Fruit fly (Drosophila melanogaster): ENCODE results near the gene AdoR.

The AdoR gene

DNA sequence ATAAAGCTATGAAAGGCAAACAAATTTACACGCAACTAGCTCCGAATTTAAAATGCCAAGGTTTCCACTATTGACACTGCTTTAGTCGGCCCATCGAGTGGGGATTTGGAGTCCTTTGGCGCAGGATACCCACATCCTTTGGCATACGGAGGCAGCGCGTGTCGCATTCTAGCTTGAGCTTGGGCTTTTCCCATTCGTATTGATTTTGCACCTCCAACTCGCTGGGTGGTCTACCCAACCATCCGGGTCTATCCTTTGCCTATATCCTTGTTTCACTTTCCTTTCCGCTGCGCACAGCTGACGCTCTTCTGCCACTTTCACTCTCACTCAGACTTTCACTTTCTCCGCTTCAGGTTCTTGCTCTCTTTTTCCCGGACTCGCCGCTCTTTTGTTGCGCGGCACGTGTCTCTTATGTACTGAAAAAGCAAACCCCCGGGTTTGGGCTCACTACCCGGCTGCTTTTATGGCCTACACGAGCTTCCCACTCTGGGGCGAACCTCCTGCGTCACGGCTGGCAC, 35.1 kb downstream of the AdoR start:
- TF ChIP-seq gl (tag; optimal IDR thresholded peaks at IDR 0.05), result no peak
- TF ChIP-seq Pif1A (GFP tag; optimal IDR thresholded peaks at IDR 0.05), result no peak
- TF ChIP-seq CG8301 (tag; optimal IDR thresholded peaks at IDR 0.05), result no peak
- TF ChIP-seq CG12605 (GFP tag; IDR thresholded peaks at IDR 0.05), result no peak
- TF ChIP-seq CG9948 (tag; optimal IDR thresholded peaks at IDR 0.05), result no peak
- TF ChIP-seq CG8159 (tag; optimal IDR thresholded peaks at IDR 0.05), result no peak
- no peak for TF ChIP-seq Ets98B (GFP tag; IDR thresholded peaks at IDR 0.05)
- no peak for TF ChIP-seq CG34367 (tag; optimal IDR thresholded peaks at IDR 0.05)
- no peak for TF ChIP-seq CG32121 (GFP tag; IDR thresholded peaks at IDR 0.05)
- no peak for TF ChIP-seq CG15710 (tag; optimal IDR thresholded peaks at IDR 0.05)
- TF ChIP-seq fd96Ca (GFP tag; IDR thresholded peaks at IDR 0.05), result no peak
- no peak for TF ChIP-seq rn (GFP tag; IDR thresholded peaks at IDR 0.05)
- TF ChIP-seq EcR (GFP tag; optimal IDR thresholded peaks at IDR 0.05), result no peak
- no peak for TF ChIP-seq Pif1B (GFP tag; optimal IDR thresholded peaks at IDR 0.05)
- no peak for TF ChIP-seq CG14655 (GFP tag; optimal IDR thresholded peaks at IDR 0.05)
- no peak for TF ChIP-seq D1 (tag; optimal IDR thresholded peaks at IDR 0.05)

DNA sequence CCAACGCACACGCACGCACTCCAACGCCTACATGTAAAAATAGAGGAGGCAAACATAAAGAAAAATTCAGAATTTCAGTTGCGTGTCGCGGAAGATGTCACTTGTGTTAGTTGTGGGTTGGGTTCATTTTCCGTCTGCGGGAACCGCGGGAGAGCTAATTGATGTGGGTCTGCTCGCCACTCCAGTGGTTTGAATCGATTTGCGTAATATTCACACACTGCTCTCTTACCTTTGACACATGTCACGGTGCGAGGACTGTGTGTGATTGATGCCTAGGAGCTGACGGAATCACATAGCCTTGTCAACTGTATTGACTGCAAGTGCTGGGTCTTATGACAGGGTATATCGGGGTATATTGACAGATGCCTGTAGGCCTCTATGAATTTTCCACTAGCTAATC, 38.4 kb downstream of the AdoR start:
- TF ChIP-seq CG17806 (tag; optimal IDR thresholded peaks at IDR 0.05) (no peak), gl (tag; optimal IDR thresholded peaks at IDR 0.05) (no peak), CG12605 (GFP tag; IDR thresholded peaks at IDR 0.05) (no peak), EcR (GFP tag; optimal IDR thresholded peaks at IDR 0.05) (no peak), Pif1A (GFP tag; optimal IDR thresholded peaks at IDR 0.05) (no peak), CG13204 (GFP tag; optimal IDR thresholded peaks at IDR 0.05) (no peak), CG10348 (GFP tag; IDR thresholded peaks at IDR 0.05) (no peak), Snoo (tag; optimal IDR thresholded peaks at IDR 0.05) (no peak), D1 (tag; optimal IDR thresholded peaks at IDR 0.05) (no peak), Ets98B (GFP tag; IDR thresholded peaks at IDR 0.05) (no peak), CG4496 (GFP tag; IDR thresholded peaks at IDR 0.05) (no peak), CG34367 (tag; optimal IDR thresholded peaks at IDR 0.05) (no peak)

dm6 chr3R:30109380-30109779, 40.0 kb downstream of the AdoR start:
- TF ChIP-seq CG10348 (GFP tag; IDR thresholded peaks at IDR 0.05) (no peak), CG14655 (GFP tag; optimal IDR thresholded peaks at IDR 0.05) (no peak), CG13204 (GFP tag; optimal IDR thresholded peaks at IDR 0.05) (no peak), CG32121 (GFP tag; IDR thresholded peaks at IDR 0.05) (no peak), fd96Ca (GFP tag; IDR thresholded peaks at IDR 0.05) (no peak)

DNA sequence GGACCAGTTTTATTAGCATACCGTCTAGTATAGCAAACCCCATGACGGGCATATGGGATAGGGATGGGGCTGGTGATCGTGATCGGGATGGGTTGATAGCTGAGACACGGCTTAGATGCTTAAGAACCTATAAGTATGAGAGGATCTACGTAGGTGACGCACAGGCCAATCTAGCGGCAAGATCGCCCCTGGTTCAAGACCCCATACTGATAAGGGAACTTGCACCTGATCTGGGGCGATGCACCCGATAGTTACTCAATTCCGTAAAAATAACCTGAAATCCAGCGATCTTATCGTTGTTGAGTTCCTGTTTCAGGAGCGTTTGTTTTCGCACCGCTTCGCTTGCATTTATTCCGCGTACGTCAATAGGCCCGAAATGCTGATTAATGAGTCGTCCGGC, 40.8 kb downstream of the AdoR start:
- TF ChIP-seq CG10348 (GFP tag; IDR thresholded peaks at IDR 0.05) (no peak), Pif1B (GFP tag; optimal IDR thresholded peaks at IDR 0.05) (no peak), CG15710 (tag; optimal IDR thresholded peaks at IDR 0.05) (no peak), CG8159 (tag; optimal IDR thresholded peaks at IDR 0.05) (no peak)

dm6 chr3R:30107718-30108117, 41.7 kb downstream of the AdoR start:
- TF ChIP-seq EcR (GFP tag; optimal IDR thresholded peaks at IDR 0.05), result no peak
- TF ChIP-seq CG17806 (tag; optimal IDR thresholded peaks at IDR 0.05), result no peak
- TF ChIP-seq CG15710 (tag; optimal IDR thresholded peaks at IDR 0.05), result no peak
- TF ChIP-seq CG34367 (tag; optimal IDR thresholded peaks at IDR 0.05), result no peak
- no peak for TF ChIP-seq Snoo (tag; optimal IDR thresholded peaks at IDR 0.05)
- no peak for TF ChIP-seq CG8159 (tag; optimal IDR thresholded peaks at IDR 0.05)
- no peak for TF ChIP-seq Ets98B (GFP tag; IDR thresholded peaks at IDR 0.05)
- TF ChIP-seq gl (tag; optimal IDR thresholded peaks at IDR 0.05), result no peak
- no peak for TF ChIP-seq CG9948 (tag; optimal IDR thresholded peaks at IDR 0.05)
- TF ChIP-seq CG14655 (GFP tag; optimal IDR thresholded peaks at IDR 0.05), result no peak
- TF ChIP-seq D1 (tag; optimal IDR thresholded peaks at IDR 0.05), result no peak
- no peak for TF ChIP-seq fd96Ca (GFP tag; IDR thresholded peaks at IDR 0.05)
- no peak for TF ChIP-seq rn (GFP tag; IDR thresholded peaks at IDR 0.05)
- TF ChIP-seq CG32121 (GFP tag; IDR thresholded peaks at IDR 0.05), result no peak
- TF ChIP-seq CG13204 (GFP tag; optimal IDR thresholded peaks at IDR 0.05), result no peak
- no peak for TF ChIP-seq CG10348 (GFP tag; IDR thresholded peaks at IDR 0.05)
- TF ChIP-seq CG8301 (tag; optimal IDR thresholded peaks at IDR 0.05), result no peak
- TF ChIP-seq Pif1B (GFP tag; optimal IDR thresholded peaks at IDR 0.05), result no peak
- TF ChIP-seq CG12605 (GFP tag; IDR thresholded peaks at IDR 0.05), result no peak

- TF ChIP-seq rn (GFP tag; IDR thresholded peaks at IDR 0.05) (no peak), EcR (GFP tag; optimal IDR thresholded peaks at IDR 0.05) (no peak), CG4496 (GFP tag; IDR thresholded peaks at IDR 0.05) (no peak), CG32121 (GFP tag; IDR thresholded peaks at IDR 0.05) (no peak), Pif1B (GFP tag; optimal IDR thresholded peaks at IDR 0.05) (no peak), Pif1A (GFP tag; optimal IDR thresholded peaks at IDR 0.05) (no peak), Ets98B (GFP tag; IDR thresholded peaks at IDR 0.05) (no peak), CG9948 (tag; optimal IDR thresholded peaks at IDR 0.05) (no peak), Snoo (tag; optimal IDR thresholded peaks at IDR 0.05) (no peak), CG8301 (tag; optimal IDR thresholded peaks at IDR 0.05) (no peak), fd96Ca (GFP tag; IDR thresholded peaks at IDR 0.05) (no peak)
Observed at dm6 chr3R:30106562-30106961, 42.8 kb downstream of the AdoR start.

DNA sequence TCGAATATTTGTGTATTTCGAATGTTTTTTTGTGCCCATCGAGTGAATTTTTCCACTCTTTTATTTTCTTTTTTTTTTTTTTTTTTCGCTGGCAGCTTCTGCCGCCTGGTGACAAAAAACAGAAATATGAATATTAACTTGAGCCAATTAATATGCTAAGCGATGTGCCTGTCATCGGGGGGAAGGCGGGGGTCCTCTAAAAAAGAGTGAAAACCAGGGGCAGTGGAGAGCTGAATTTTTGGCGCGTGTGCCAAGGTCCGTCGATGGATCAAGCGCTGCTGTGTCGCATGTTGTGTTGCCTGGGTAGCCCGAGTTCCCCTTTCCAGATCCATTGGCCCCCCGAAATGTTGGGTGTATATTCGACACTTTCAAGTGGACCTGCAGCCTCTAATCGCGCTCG, 43.6 kb downstream of the AdoR start:
- TF ChIP-seq rn (GFP tag; IDR thresholded peaks at IDR 0.05) (no peak), CG14655 (GFP tag; optimal IDR thresholded peaks at IDR 0.05) (no peak), CG8301 (tag; optimal IDR thresholded peaks at IDR 0.05) (no peak), CG15710 (tag; optimal IDR thresholded peaks at IDR 0.05) (no peak), Snoo (tag; optimal IDR thresholded peaks at IDR 0.05) (no peak), CG4496 (GFP tag; IDR thresholded peaks at IDR 0.05) (no peak), Pif1A (GFP tag; optimal IDR thresholded peaks at IDR 0.05) (no peak), Ets98B (GFP tag; IDR thresholded peaks at IDR 0.05) (no peak), EcR (GFP tag; optimal IDR thresholded peaks at IDR 0.05) (no peak), CG32121 (GFP tag; IDR thresholded peaks at IDR 0.05) (no peak), CG9948 (tag; optimal IDR thresholded peaks at IDR 0.05) (no peak), CG8159 (tag; optimal IDR thresholded peaks at IDR 0.05) (no peak), fd96Ca (GFP tag; IDR thresholded peaks at IDR 0.05) (no peak), CG17806 (tag; optimal IDR thresholded peaks at IDR 0.05) (no peak), gl (tag; optimal IDR thresholded peaks at IDR 0.05) (no peak), CG12605 (GFP tag; IDR thresholded peaks at IDR 0.05) (no peak), CG34367 (tag; optimal IDR thresholded peaks at IDR 0.05) (no peak), CG10348 (GFP tag; IDR thresholded peaks at IDR 0.05) (no peak)

Data from whole organism, pupa.